Fruit fly (Drosophila melanogaster): Measurements from ENCODE around the gene Sdhaf3.

dm6 chr3R:16496209-16496608 lies 14.0 kb upstream of the Sdhaf3 start:
- TF ChIP-seq CG8478 (optimal IDR thresholded peaks at IDR 0.05) (no peak), CTCF (optimal IDR thresholded peaks at IDR 0.05) (no peak)

All from S2 (cell line).